Worm (Caenorhabditis elegans): ENCODE measurements around the gene scav-2.

Gene scav-2

DNA sequence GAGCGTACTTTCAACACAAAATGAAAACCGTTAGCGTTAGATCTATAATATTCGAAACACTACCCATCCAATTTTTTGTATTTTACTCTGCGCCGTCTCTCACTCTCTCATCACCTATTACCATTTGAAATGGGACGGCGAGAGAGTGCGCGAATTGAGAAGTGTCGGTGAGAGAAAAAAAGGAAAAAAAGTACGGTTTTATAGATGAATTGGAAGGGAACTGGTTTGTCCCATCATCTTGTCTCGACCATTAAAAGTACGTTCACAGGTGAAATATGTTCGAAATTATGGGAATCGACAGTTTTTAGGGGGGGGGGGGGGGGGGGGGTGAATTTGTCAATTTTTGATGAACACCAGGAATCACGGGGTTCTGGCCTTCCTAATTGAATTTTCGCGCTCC is 20.4 kb downstream of the scav-2 start:
- TF ChIP-seq che-1 (tag; optimal IDR thresholded peaks at IDR 0.05) (no peak), fkh-10 (GFP tag; optimal IDR thresholded peaks at IDR 0.05) (no peak), lin-11 (tag; optimal IDR thresholded peaks at IDR 0.05) (no peak), pat-9 (tag; optimal IDR thresholded peaks at IDR 0.05) (no peak), ceh-6 (GFP tag; optimal IDR thresholded peaks at IDR 0.05) (no peak), ceh-18 (tag; optimal IDR thresholded peaks at IDR 0.05) (no peak), rnt-1 (tag; optimal IDR thresholded peaks at IDR 0.05) (no peak), ceh-34 (tag; optimal IDR thresholded peaks at IDR 0.05) (no peak), ceh-9 (tag; optimal IDR thresholded peaks at IDR 0.05) (no peak), hlh-15 (tag; optimal IDR thresholded peaks at IDR 0.05) (no peak), hlh-6 (tag; optimal IDR thresholded peaks at IDR 0.05) (no peak), dmd-4 (tag; optimal IDR thresholded peaks at IDR 0.05; ENCODE audit: borderline replicate concordance) (no peak), ceh-22 (tag; optimal IDR thresholded peaks at IDR 0.05) (no peak), ttx-3 (tag; optimal IDR thresholded peaks at IDR 0.05) (no peak), unc-55 (GFP tag; optimal IDR thresholded peaks at IDR 0.05) (no peak), ceh-24 (tag; optimal IDR thresholded peaks at IDR 0.05) (no peak), pag-3 (tag; optimal IDR thresholded peaks at IDR 0.05; ENCODE audit: borderline replicate concordance) (no peak), eyg-1 (tag; optimal IDR thresholded peaks at IDR 0.05) (no peak)

DNA sequence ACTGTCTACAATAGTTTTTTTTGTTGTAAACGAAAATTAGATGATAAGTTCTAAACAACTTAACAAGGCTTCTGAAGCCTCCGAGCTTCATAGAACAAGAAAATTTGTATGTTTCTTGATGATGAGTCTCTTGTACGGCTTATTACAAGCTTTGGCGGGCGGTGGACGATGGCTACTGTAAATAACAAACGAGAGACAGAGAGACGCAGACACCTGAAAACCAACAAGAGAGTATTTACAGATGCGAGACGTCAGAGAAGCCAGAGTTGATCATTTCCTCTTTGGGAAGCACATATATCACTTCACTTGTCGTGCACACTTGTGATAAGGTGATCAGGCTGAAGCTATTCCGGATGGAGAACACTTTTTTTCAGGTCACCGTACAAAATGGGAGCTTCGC is 24.3 kb downstream of the scav-2 start:
- TF ChIP-seq che-1 (tag; optimal IDR thresholded peaks at IDR 0.05) (no peak), ceh-19 (GFP tag; optimal IDR thresholded peaks at IDR 0.05) (no peak), dmd-4 (tag; optimal IDR thresholded peaks at IDR 0.05; ENCODE audit: borderline replicate concordance) (no peak), ceh-9 (tag; optimal IDR thresholded peaks at IDR 0.05) (no peak), pros-1 (tag; optimal IDR thresholded peaks at IDR 0.05) (no peak), fax-1 (tag; optimal IDR thresholded peaks at IDR 0.05) (no peak), elt-4 (tag; optimal IDR thresholded peaks at IDR 0.05) (no peak), C08G9.2 (tag; optimal IDR thresholded peaks at IDR 0.05) (no peak), ztf-16 (tag; optimal IDR thresholded peaks at IDR 0.05) (no peak), nhr-232 (tag; optimal IDR thresholded peaks at IDR 0.05) (no peak), tbx-7 (tag; optimal IDR thresholded peaks at IDR 0.05) (no peak), hlh-30 (tag; optimal IDR thresholded peaks at IDR 0.05; ENCODE audit: insufficient read depth) (no peak), rnt-1 (tag; optimal IDR thresholded peaks at IDR 0.05) (no peak), ttx-3 (tag; optimal IDR thresholded peaks at IDR 0.05) (no peak), ceh-6 (GFP tag; optimal IDR thresholded peaks at IDR 0.05) (no peak), hlh-15 (tag; optimal IDR thresholded peaks at IDR 0.05) (no peak)

DNA sequence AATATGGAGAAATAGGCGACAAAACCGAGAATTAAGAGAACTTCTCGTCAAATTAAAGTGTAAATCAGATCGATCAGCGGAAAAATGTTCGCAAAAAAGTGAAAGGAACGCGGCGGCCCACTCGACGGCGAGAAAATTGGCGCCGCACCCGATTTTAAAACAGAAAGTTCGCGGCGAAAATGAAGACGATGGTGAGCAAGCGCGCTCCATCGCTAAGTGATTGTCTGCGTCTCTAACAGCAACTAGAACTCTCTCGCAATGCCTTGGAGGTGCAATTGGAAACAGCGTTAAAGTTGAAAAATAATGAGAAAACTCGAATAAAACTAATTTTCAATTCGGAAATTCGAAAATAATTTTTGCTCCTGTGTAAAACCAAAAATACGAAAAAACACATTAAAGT is 25.1 kb downstream of the scav-2 start:
- TF ChIP-seq K02D7.2 (tag; optimal IDR thresholded peaks at IDR 0.05): no peak
- TF ChIP-seq tbx-2 (tag; optimal IDR thresholded peaks at IDR 0.05): peak; percentile 13
- no peak for TF ChIP-seq pha-2 (tag; optimal IDR thresholded peaks at IDR 0.05)
- peak; percentile 20 for TF ChIP-seq ceh-31 (tag; optimal IDR thresholded peaks at IDR 0.05)
- peak; percentile 21 for TF ChIP-seq unc-42 (tag; optimal IDR thresholded peaks at IDR 0.05)
- peak; percentile 26 for TF ChIP-seq nfya-1 (tag; optimal IDR thresholded peaks at IDR 0.05)

DNA sequence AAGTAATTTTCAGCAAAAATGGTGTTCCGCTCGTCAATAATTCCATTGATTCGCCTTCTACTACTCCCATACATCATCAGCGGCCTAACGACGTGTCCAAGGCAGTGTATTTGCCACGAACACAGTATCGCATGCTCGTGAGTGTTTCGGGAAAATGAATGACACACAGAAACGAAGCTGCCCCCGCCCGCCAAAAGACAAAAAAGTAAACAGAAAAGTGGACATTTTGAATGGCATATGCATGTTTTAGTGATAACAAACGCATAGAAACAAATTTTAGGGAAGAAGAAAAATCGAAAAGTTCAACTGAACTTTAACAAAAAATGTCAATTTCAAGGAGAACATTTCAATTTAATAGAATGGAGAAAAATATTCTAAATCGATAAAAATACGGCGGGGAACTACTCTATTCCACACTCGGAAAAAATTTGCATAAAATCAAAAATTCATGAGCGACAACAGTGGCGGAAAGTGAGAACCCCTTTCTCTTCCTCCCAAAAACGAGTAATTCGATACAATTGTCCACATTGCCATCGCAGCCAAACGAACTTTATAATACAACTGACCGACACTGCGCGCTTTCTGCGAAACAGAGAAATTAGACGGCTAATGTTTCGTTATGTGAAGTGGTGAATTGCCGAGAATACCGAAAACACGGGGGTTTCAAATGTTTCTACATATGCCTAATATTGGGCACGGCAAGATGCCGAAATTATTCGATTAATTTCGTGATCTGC is 26.5 kb downstream of the scav-2 start:
- TF ChIP-seq ceh-34 (tag; optimal IDR thresholded peaks at IDR 0.05) (peak; percentile 60), nfya-1 (tag; optimal IDR thresholded peaks at IDR 0.05) (no peak), ceh-22 (tag; optimal IDR thresholded peaks at IDR 0.05) (no peak), T23F11.4 (GFP tag; optimal IDR thresholded peaks at IDR 0.05) (no peak), pha-2 (tag; optimal IDR thresholded peaks at IDR 0.05) (no peak), ttx-3 (tag; optimal IDR thresholded peaks at IDR 0.05) (no peak), dve-1 (tag; optimal IDR thresholded peaks at IDR 0.05) (no peak), fax-1 (tag; optimal IDR thresholded peaks at IDR 0.05) (no peak), K02D7.2 (tag; optimal IDR thresholded peaks at IDR 0.05) (no peak)

Data from whole organism, late embryonic.